Worm (Caenorhabditis elegans) whole organism, L3 larva: ENCODE results near the gene T02G5.15.
A peak's percentile ranks its signal among the peaks of the same experiment; 100 is the strongest.

Experiments used
- R02D3.7 ChIP-seq: fragments of 150-350 bp; optimal IDR thresholded peaks from 2 replicates; lab custom pipeline; 2014; ENCODE audit warnings: missing biosample characterization, missing genetic modification characterization
- ZK546.5 ChIP-seq: sonication (generic microtip); optimal IDR thresholded peaks from 2 replicates; lab custom pipeline; 2017; ENCODE audit warnings: missing biosample characterization, missing genetic modification characterization
- aly-2 ChIP-seq: fragments of 150-350 bp; optimal IDR thresholded peaks from 2 replicates; lab custom pipeline; 2014; ENCODE audit warnings: missing biosample characterization, missing genetic modification characterization
- ama-1 ChIP-seq: fragments of 150-350 bp; optimal IDR thresholded peaks from 2 replicates; lab custom pipeline; 2018
- ceh-16 ChIP-seq: sonication (generic microtip); optimal IDR thresholded peaks from 2 replicates; lab custom pipeline; 2017; ENCODE audit warnings: missing biosample characterization, missing genetic modification characterization
- ceh-28 ChIP-seq: fragments of 150-350 bp; optimal IDR thresholded peaks from 2 replicates; lab custom pipeline; 2014; ENCODE audit warnings: missing biosample characterization, missing genetic modification reagents, missing genetic modification characterization
- ceh-82 ChIP-seq: fragments of 150-350 bp; optimal IDR thresholded peaks from 2 replicates; lab custom pipeline; 2014; ENCODE audit warnings: missing biosample characterization, missing genetic modification characterization
- ceh-9 ChIP-seq: sonication (generic microtip); optimal IDR thresholded peaks from 2 replicates; lab custom pipeline; 2018; ENCODE audit warnings: missing biosample characterization, missing genetic modification characterization
- daf-12 ChIP-seq: fragments of 150-350 bp; optimal IDR thresholded peaks from 2 replicates; lab custom pipeline; 2014; ENCODE audit warnings: missing biosample characterization, missing genetic modification reagents, missing genetic modification characterization
- egl-27 ChIP-seq: sonication (generic microtip); optimal IDR thresholded peaks from 4 replicates; lab custom pipeline; 2017; ENCODE audit warnings: missing biosample characterization, missing genetic modification reagents, missing genetic modification characterization
- egl-5 ChIP-seq: fragments of 150-350 bp; optimal IDR thresholded peaks from 2 replicates; lab custom pipeline; 2017; ENCODE audit warnings: missing biosample characterization, missing genetic modification reagents, missing genetic modification characterization, inconsistent platforms
- elt-1 ChIP-seq: fragments of 150-350 bp; optimal IDR thresholded peaks from 2 replicates; lab custom pipeline; 2014; ENCODE audit warnings: missing biosample characterization, missing genetic modification characterization
- elt-2 ChIP-seq: sonication (generic microtip); optimal IDR thresholded peaks from 2 replicates; lab custom pipeline; 2016; ENCODE audit warnings: missing genetic modification reagents, mild to moderate bottlenecking, missing genetic modification characterization, missing compliant biosample characterization
- elt-3 ChIP-seq, 3 experiments: fragments of 150-350 bp in 1 of 3; sonication (generic microtip) in 2 of 3; optimal IDR thresholded peaks; 2 replicates in 2 of 3; 4 replicates in 1 of 3; lab custom pipeline; 2014 to 2017; ENCODE audit warnings: missing biosample characterization in 3 of 3, missing genetic modification characterization in 3 of 3
- eor-1 ChIP-seq, 2 experiments: fragments of 150-350 bp; optimal IDR thresholded peaks; 2 replicates each; lab custom pipeline; 2014 to 2018; ENCODE audit warnings: missing biosample characterization in 2 of 2, missing genetic modification characterization in 2 of 2
- fkh-10 ChIP-seq: sonication (generic microtip); optimal IDR thresholded peaks from 2 replicates; lab custom pipeline; 2017; ENCODE audit warnings: missing biosample characterization, missing genetic modification reagents, missing genetic modification characterization
- fkh-2 ChIP-seq: fragments of 150-350 bp; optimal IDR thresholded peaks from 2 replicates; lab custom pipeline; 2014; ENCODE audit warnings: missing biosample characterization, missing genetic modification reagents, missing genetic modification characterization
- fos-1 ChIP-seq: fragments of 150-350 bp; optimal IDR thresholded peaks from 2 replicates; lab custom pipeline; 2014; ENCODE audit warnings: missing biosample characterization, missing genetic modification characterization
- hmg-11 ChIP-seq: sonication (generic microtip); optimal IDR thresholded peaks from 2 replicates; lab custom pipeline; 2016; ENCODE audit warnings: missing genetic modification characterization, missing compliant biosample characterization
- jun-1 ChIP-seq: fragments of 150-350 bp; optimal IDR thresholded peaks from 2 replicates; lab custom pipeline; 2014; ENCODE audit warnings: missing biosample characterization, missing genetic modification reagents, missing genetic modification characterization
- lin-15B ChIP-seq: fragments of 150-350 bp; optimal IDR thresholded peaks from 2 replicates; lab custom pipeline; 2014; ENCODE audit warnings: missing biosample characterization, missing genetic modification characterization
- lin-39 ChIP-seq: fragments of 150-350 bp; optimal IDR thresholded peaks from 2 replicates; lab custom pipeline; 2018; ENCODE audit warnings: missing biosample characterization, missing genetic modification reagents, missing genetic modification characterization
- lsy-12 ChIP-seq: sonication (generic microtip); optimal IDR thresholded peaks from 2 replicates; lab custom pipeline; 2016; ENCODE audit warnings: mild to moderate bottlenecking, missing genetic modification characterization, missing compliant biosample characterization
- mdl-1 ChIP-seq: fragments of 150-350 bp; optimal IDR thresholded peaks from 2 replicates; lab custom pipeline; 2014; ENCODE audit warnings: missing biosample characterization, missing genetic modification characterization
- mml-1 ChIP-seq: fragments of 150-350 bp; sonication (generic microtip); optimal IDR thresholded peaks from 3 replicates; lab custom pipeline; 2014; ENCODE audit warnings: missing biosample characterization, missing genetic modification characterization
- nfya-1 ChIP-seq: sonication (generic microtip); optimal IDR thresholded peaks from 2 replicates; lab custom pipeline; 2017; ENCODE audit warnings: missing genetic modification characterization, mild to moderate bottlenecking, missing compliant biosample characterization, antibody characterized with exemption, moderate library complexity; ENCODE audit not compliant: insufficient read depth
- nhr-11 ChIP-seq: fragments of 150-350 bp; optimal IDR thresholded peaks from 2 replicates; lab custom pipeline; 2014; ENCODE audit warnings: missing biosample characterization, missing genetic modification characterization
- nhr-12 ChIP-seq: fragments of 150-350 bp; optimal IDR thresholded peaks from 2 replicates; lab custom pipeline; 2014; ENCODE audit warnings: missing biosample characterization, missing genetic modification characterization
- nhr-23 ChIP-seq: fragments of 150-350 bp; optimal IDR thresholded peaks from 2 replicates; lab custom pipeline; 2014; ENCODE audit warnings: missing biosample characterization, missing genetic modification reagents, missing genetic modification characterization
- nhr-237 ChIP-seq: fragments of 150-350 bp; optimal IDR thresholded peaks from 2 replicates; lab custom pipeline; 2014; ENCODE audit warnings: missing biosample characterization, missing genetic modification characterization
- nhr-25 ChIP-seq: sonication (generic microtip); optimal IDR thresholded peaks from 2 replicates; lab custom pipeline; 2017; ENCODE audit warnings: missing biosample characterization, missing genetic modification characterization
- nhr-28 ChIP-seq: fragments of 150-350 bp; optimal IDR thresholded peaks from 2 replicates; lab custom pipeline; 2014; ENCODE audit warnings: missing biosample characterization, missing genetic modification characterization
- nhr-43 ChIP-seq: sonication (generic microtip); optimal IDR thresholded peaks from 2 replicates; lab custom pipeline; 2016; ENCODE audit warnings: mild to moderate bottlenecking, missing genetic modification characterization, missing compliant biosample characterization; ENCODE audit not compliant: poor library complexity, severe bottlenecking
- nhr-67 ChIP-seq: fragments of 150-350 bp; optimal IDR thresholded peaks from 2 replicates; lab custom pipeline; 2014; ENCODE audit warnings: missing biosample characterization, missing genetic modification characterization
- nhr-76 ChIP-seq: fragments of 150-350 bp; sonication (generic microtip); optimal IDR thresholded peaks from 5 replicates; lab custom pipeline; 2014; ENCODE audit warnings: missing biosample characterization, missing genetic modification characterization
- nhr-77 ChIP-seq: fragments of 150-350 bp; optimal IDR thresholded peaks from 2 replicates; lab custom pipeline; 2014; ENCODE audit warnings: missing biosample characterization, missing genetic modification characterization
- pha-4 ChIP-seq: fragments of 150-350 bp; optimal IDR thresholded peaks from 2 replicates; lab custom pipeline; 2014; ENCODE audit warnings: missing biosample characterization, missing genetic modification reagents, missing genetic modification characterization
- pqm-1 ChIP-seq: fragments of 150-350 bp; optimal IDR thresholded peaks from 2 replicates; lab custom pipeline; 2017; ENCODE audit warnings: missing biosample characterization, missing genetic modification characterization, inconsistent platforms
- sea-2 ChIP-seq: fragments of 150-350 bp; sonication (generic microtip); optimal IDR thresholded peaks from 4 replicates; lab custom pipeline; 2014; ENCODE audit warnings: missing biosample characterization, missing genetic modification reagents, missing genetic modification characterization
- skn-1 ChIP-seq: fragments of 150-350 bp; optimal IDR thresholded peaks from 2 replicates; lab custom pipeline; 2014; ENCODE audit warnings: missing biosample characterization, missing genetic modification characterization
- snpc-4 ChIP-seq: fragments of 150-350 bp; optimal IDR thresholded peaks from 2 replicates; lab custom pipeline; 2014; ENCODE audit warnings: missing biosample characterization, missing genetic modification characterization
- tbx-2 ChIP-seq: sonication (generic microtip); optimal IDR thresholded peaks from 2 replicates; lab custom pipeline; 2016; ENCODE audit warnings: mild to moderate bottlenecking, missing genetic modification characterization, missing compliant biosample characterization
- unc-39 ChIP-seq: sonication (generic microtip); optimal IDR thresholded peaks from 4 replicates; lab custom pipeline; 2017; ENCODE audit warnings: missing biosample characterization, missing genetic modification characterization
- unc-62 ChIP-seq: fragments of 150-350 bp; sonication (generic microtip); optimal IDR thresholded peaks from 4 replicates; lab custom pipeline; 2014; ENCODE audit warnings: missing biosample characterization, missing genetic modification reagents, missing genetic modification characterization
- zag-1 ChIP-seq: fragments of 150-350 bp; optimal IDR thresholded peaks from 2 replicates; lab custom pipeline; 2014; ENCODE audit warnings: missing biosample characterization, missing genetic modification characterization
- ztf-11 ChIP-seq: fragments of 150-350 bp; optimal IDR thresholded peaks from 2 replicates; lab custom pipeline; 2014; ENCODE audit warnings: missing biosample characterization, missing genetic modification characterization
- ztf-4 ChIP-seq: fragments of 150-350 bp; optimal IDR thresholded peaks from 2 replicates; lab custom pipeline; 2014; ENCODE audit warnings: missing biosample characterization, missing genetic modification characterization

Gene T02G5.15

DNA sequence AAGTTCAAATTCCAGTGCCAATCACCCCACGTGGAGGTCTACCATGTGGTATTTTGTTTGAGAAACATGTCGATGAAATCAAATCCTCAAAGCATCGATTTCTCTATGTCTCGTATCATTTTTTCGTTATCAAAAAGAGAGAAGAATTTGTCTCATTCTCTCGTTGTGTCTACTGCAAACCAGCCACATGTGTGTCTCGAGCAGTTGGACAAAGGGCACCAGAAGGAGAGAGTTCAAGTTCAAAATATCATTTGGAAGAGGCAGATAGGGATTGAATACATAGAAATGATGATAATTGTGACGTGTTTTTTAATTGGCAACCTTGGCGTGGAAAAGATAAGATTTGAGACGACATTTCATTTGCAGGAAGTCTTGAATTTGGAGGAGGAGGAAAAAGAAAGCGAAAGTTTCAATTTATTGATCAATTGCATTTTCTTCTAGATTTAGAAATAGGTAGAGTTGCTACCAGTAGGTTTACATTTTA, 24.8 kb upstream of the T02G5.15 start:
- no peak for TF ChIP-seq sea-2
- no peak for TF ChIP-seq ztf-11 (tag; lab: Kevin White, UChicago)
- TF ChIP-seq R02D3.7 = no peak
- no peak for TF ChIP-seq fkh-10 (GFP tag; lab: Kevin White, UChicago)
- peak; percentile 38 for TF ChIP-seq nhr-23 (tag; lab: Kevin White, UChicago)
- TF ChIP-seq unc-39 = no peak
- no peak for TF ChIP-seq fos-1 (tag; lab: Kevin White, UChicago)
- no peak for TF ChIP-seq lin-15B (tag; lab: Kevin White, UChicago)
- TF ChIP-seq elt-2 (tag; lab: Kevin White, UChicago) = peak; percentile 96
- TF ChIP-seq ZK546.5 (tag; lab: Kevin White, UChicago) = no peak
- peak; percentile 32 for TF ChIP-seq nfya-1 (tag; lab: Kevin White, UChicago)
- peak; percentile 60 for TF ChIP-seq mdl-1 (tag; lab: Kevin White, UChicago)
- TF ChIP-seq egl-27 (tag; lab: Kevin White, UChicago) = no peak
- no peak for TF ChIP-seq ztf-4 (tag; lab: Kevin White, UChicago)
- no peak for TF ChIP-seq mml-1
- peak; percentile 58 for TF ChIP-seq pqm-1 (tag; lab: Kevin White, UChicago)
- TF ChIP-seq nhr-25 (tag; lab: Kevin White, UChicago) = no peak
- TF ChIP-seq ceh-82 = no peak
- TF ChIP-seq eor-1 (tag; optimal IDR thresholded peaks at IDR 0.05; lab: Kevin White, UChicago) = no peak
- no peak for TF ChIP-seq pha-4 (tag; lab: Kevin White, UChicago)
- no peak for TF ChIP-seq zag-1 (tag; lab: Kevin White, UChicago)
- TF ChIP-seq nhr-28 (tag; lab: Kevin White, UChicago) = no peak
- TF ChIP-seq elt-1 = no peak
- no peak for TF ChIP-seq fkh-2 (tag; lab: Kevin White, UChicago)
- no peak for TF ChIP-seq lin-39 (tag; lab: Kevin White, UChicago)
- TF ChIP-seq jun-1 = peak; percentile 46
- no peak for TF ChIP-seq nhr-11 (tag; lab: Kevin White, UChicago)
- TF ChIP-seq hmg-11 (tag; lab: Kevin White, UChicago) = no peak
- TF ChIP-seq ama-1 = no peak
- TF ChIP-seq egl-5 = peak; percentile 30
- no peak for TF ChIP-seq nhr-67 (tag; lab: Kevin White, UChicago)
- TF ChIP-seq snpc-4 (tag; lab: Kevin White, UChicago) = no peak
- TF ChIP-seq nhr-237 = no peak
- TF ChIP-seq skn-1 = peak; percentile 53
- TF ChIP-seq ceh-28 = peak; percentile 27
- no peak for TF ChIP-seq nhr-76 (tag; lab: Kevin White, UChicago)
- TF ChIP-seq ceh-16 (tag; lab: Kevin White, UChicago) = no peak
- TF ChIP-seq unc-62 (GFP tag; lab: Kevin White, UChicago) = no peak
- TF ChIP-seq ceh-9 (tag; lab: Kevin White, UChicago) = no peak
- TF ChIP-seq nhr-12 (tag; lab: Kevin White, UChicago) = no peak
- TF ChIP-seq daf-12 (tag; lab: Kevin White, UChicago) = no peak
- TF ChIP-seq aly-2 (tag; lab: Kevin White, UChicago) = no peak
- TF ChIP-seq lsy-12 (tag; lab: Kevin White, UChicago) = no peak
- peak in 1 of 3 experiments; percentile 76 for TF ChIP-seq elt-3 (tag; optimal IDR thresholded peaks at IDR 0.05; lab: Kevin White, UChicago)
- no peak for TF ChIP-seq nhr-77 (tag; lab: Kevin White, UChicago)
- peak; percentile 48 for TF ChIP-seq nhr-43 (tag; lab: Kevin White, UChicago)
- TF ChIP-seq tbx-2 (tag; lab: Kevin White, UChicago) = no peak
- TF ChIP-seq, all 47 proteins: peak for 11
